Worm (Caenorhabditis elegans): ENCODE data around the gene pph-2.
A peak's percentile ranks its signal among the peaks of the same experiment; 100 is the strongest.

Gene pph-2

ce11 chrIV:11871898-11872297 is 5.7 kb downstream of the pph-2 start:
- TF ChIP-seq unc-62 (GFP tag; optimal IDR thresholded peaks at IDR 0.05 in 1 of 2) (peak in 1 of 2 experiments; percentile 39), unc-62 (tag; optimal IDR thresholded peaks at IDR 0.05) (no peak), pha-4 (GFP tag; IDR thresholded peaks at IDR 0.05) (no peak), pha-4 (tag; optimal IDR thresholded peaks at IDR 0.05) (no peak)

ce11 chrIV:11871083-11871482 is 6.5 kb downstream of the pph-2 start:
- TF ChIP-seq ceh-62 (tag; optimal IDR thresholded peaks at IDR 0.05) (no peak), spr-3 (GFP tag; optimal IDR thresholded peaks at IDR 0.05) (no peak), ceh-20 (GFP tag; IDR thresholded peaks at IDR 0.05) (0 out of 2 replicates have a peak, but pooled peaks have one; percentile 26), nhr-11 (tag; optimal IDR thresholded peaks at IDR 0.05) (peak; percentile 33), Y75B8A.6 (GFP tag; IDR thresholded peaks at IDR 0.05) (no peak), madf-5 (GFP tag; IDR thresholded peaks at IDR 0.05) (no peak), Y48G9A.11 (GFP tag; IDR thresholded peaks at IDR 0.05) (no peak), unc-39 (tag; optimal IDR thresholded peaks at IDR 0.05) (no peak), arid-1 (GFP tag; conservative IDR thresholded peaks at IDR 0.05) (no peak), ztf-11 (tag; optimal IDR thresholded peaks at IDR 0.05) (no peak), snpc-1.2 (GFP tag; IDR thresholded peaks at IDR 0.05) (no peak), rbr-2 (tag; optimal IDR thresholded peaks at IDR 0.05) (peak; percentile 67), duxl-1 (tag; optimal IDR thresholded peaks at IDR 0.05; ENCODE audit: poor library complexity) (no peak), ztf-7 (tag; optimal IDR thresholded peaks at IDR 0.05) (no peak), mdl-1 (tag; optimal IDR thresholded peaks at IDR 0.05) (peak in 1 of 2 experiments; percentile 14), lim-7 (GFP tag; IDR thresholded peaks at IDR 0.05) (no peak), F37D6.2 (tag; optimal IDR thresholded peaks at IDR 0.05) (peak; percentile 5), nhr-48 (tag; optimal IDR thresholded peaks at IDR 0.05) (no peak), hif-1 (tag; optimal IDR thresholded peaks at IDR 0.05) (no peak), mxl-2 (GFP tag; conservative IDR thresholded peaks at IDR 0.05) (no peak), dmd-9 (GFP tag; IDR thresholded peaks at IDR 0.05) (no peak), lin-29 (GFP tag; IDR thresholded peaks at IDR 0.05) (no peak), spr-1 (tag; optimal IDR thresholded peaks at IDR 0.05) (no peak), snpc-4 (tag; optimal IDR thresholded peaks at IDR 0.05) (no peak), mdt-29 (GFP tag; IDR thresholded peaks at IDR 0.05) (no peak), ceh-28 (tag; optimal IDR thresholded peaks at IDR 0.05) (peak; percentile 9), daf-12 (tag; optimal IDR thresholded peaks at IDR 0.05) (no peak), daf-8 (GFP tag; IDR thresholded peaks at IDR 0.05) (no peak), D1046.2 (GFP tag; IDR thresholded peaks at IDR 0.05) (no peak), ctbp-1 (GFP tag; IDR thresholded peaks at IDR 0.05) (no peak), ZK337.2 (GFP tag; IDR thresholded peaks at IDR 0.05) (no peak), T26A8.4 (GFP tag; IDR thresholded peaks at IDR 0.05) (no peak), tra-1 (GFP tag; IDR thresholded peaks at IDR 0.05) (no peak), unc-62 (GFP tag; optimal IDR thresholded peaks at IDR 0.05 in 1 of 2) (no peak), unc-62 (tag; optimal IDR thresholded peaks at IDR 0.05) (no peak), hlh-30 (tag; optimal IDR thresholded peaks at IDR 0.05; ENCODE audit: insufficient read depth) (peak; percentile 15), unc-130 (GFP tag; optimal IDR thresholded peaks at IDR 0.05) (no peak), aha-1 (tag) (peak; percentile 53), hmg-1.1 (GFP tag; IDR thresholded peaks at IDR 0.05) (peak; percentile 53), mep-1 (tag; optimal IDR thresholded peaks at IDR 0.05) (peak; percentile 35), nhr-42 (GFP tag; IDR thresholded peaks at IDR 0.05) (no peak), mes-2 (tag; optimal IDR thresholded peaks at IDR 0.05; ENCODE audit: poor library complexity, severe bottlenecking) (peak; percentile 18), ces-1 (GFP tag; optimal IDR thresholded peaks at IDR 0.05) (no peak), lin-38 (GFP tag; IDR thresholded peaks at IDR 0.05) (no peak), Y5F2A.4 (GFP tag; optimal IDR thresholded peaks at IDR 0.05) (no peak), attf-4 (tag; optimal IDR thresholded peaks at IDR 0.05) (no peak), dve-1 (tag; optimal IDR thresholded peaks at IDR 0.05; ENCODE audit: insufficient read depth) (no peak), ceh-32 (tag; optimal IDR thresholded peaks at IDR 0.05; ENCODE audit: poor library complexity) (no peak)
